Fruit fly (Drosophila melanogaster) whole organism, pupa: ENCODE results near the gene CG42870.

ENCODE experiments used
- CG13204 ChIP-seq: fragments of 200-800 bp; sonication (Bioruptor generic); optimal IDR thresholded peaks from 2 replicates; lab custom pipeline; 2018; ENCODE audit warnings: missing biosample characterization, mild to moderate bottlenecking, missing genetic modification characterization, moderate library complexity
- CG34367 ChIP-seq: fragments of 200-800 bp; sonication (Bioruptor generic); optimal IDR thresholded peaks from 2 replicates; lab custom pipeline; 2018; ENCODE audit warnings: missing biosample characterization, mild to moderate bottlenecking, missing genetic modification characterization
- D1 ChIP-seq: fragments of 200-800 bp; sonication (Bioruptor generic); optimal IDR thresholded peaks from 2 replicates; lab custom pipeline; 2018; ENCODE audit warnings: missing biosample characterization, mild to moderate bottlenecking, missing genetic modification characterization, moderate library complexity
- Ets98B ChIP-seq: fragments of 200-800 bp; sonication (Bioruptor generic); IDR thresholded peaks from 2 replicates; pipeline ENCODE4 v1.3.6; 2022; ENCODE audit warnings: missing biosample characterization, missing genetic modification characterization
- Pif1B ChIP-seq: fragments of 200-800 bp; sonication (Bioruptor generic); optimal IDR thresholded peaks from 3 replicates; lab custom pipeline; 2016; ENCODE audit warnings: missing biosample characterization, missing genetic modification characterization

DNA sequence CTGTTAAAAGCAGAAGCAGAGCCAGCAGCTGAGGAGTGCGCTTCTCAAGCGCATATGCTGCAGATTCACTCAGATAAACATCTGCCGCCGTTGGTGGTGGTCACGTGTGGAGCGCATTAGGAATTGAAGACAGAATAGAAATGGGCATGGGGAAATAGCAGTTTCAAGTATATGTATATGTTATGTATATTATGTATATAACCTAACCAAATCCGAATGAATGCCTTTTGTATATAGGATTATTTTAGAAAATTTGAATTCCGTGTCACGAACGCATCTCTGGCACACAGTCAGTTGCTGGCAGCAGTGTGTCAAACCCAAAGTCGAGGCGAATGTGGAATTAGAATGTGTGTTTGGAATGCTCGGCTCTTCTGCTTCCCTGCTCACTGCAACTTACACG lies 46.0 kb downstream of the CG42870 start:
- TF ChIP-seq Ets98B (GFP tag; lab: Robert Waterston, UW) (0 out of 2 replicates have a peak, but pooled peaks have one; percentile 17), D1 (tag; lab: Kevin White, UChicago) (no peak), CG13204 (GFP tag; lab: Kevin White, UChicago) (no peak), Pif1B (no peak), CG34367 (tag; lab: Kevin White, UChicago) (no peak)
